Worm (Caenorhabditis elegans): Measurements from ENCODE around the gene C15C8.8.

DNA sequence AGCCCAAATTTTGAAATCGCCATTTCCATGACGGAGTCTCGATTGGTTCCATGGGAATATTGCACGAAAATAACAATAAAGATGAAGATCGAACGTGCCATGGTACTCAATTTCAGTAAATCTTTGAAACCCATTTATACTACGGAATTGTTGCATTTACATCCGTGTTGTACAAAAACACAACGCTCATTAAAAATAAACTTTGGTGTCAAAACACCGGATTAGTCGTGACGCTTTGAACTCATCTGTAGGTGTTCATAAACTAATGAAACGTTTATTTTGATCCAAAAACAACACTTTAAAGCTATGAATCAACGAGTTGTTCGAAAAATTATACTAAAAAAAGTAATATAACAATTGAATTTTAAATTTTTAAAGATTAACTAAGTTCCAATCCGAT lies 38.2 kb downstream of the C15C8.8 start, which contains the start of gene R11D1.4:
- TF ChIP-seq ztf-26 (tag; optimal IDR thresholded peaks at IDR 0.05) (no peak), attf-6 (GFP tag; IDR thresholded peaks at IDR 0.05) (no peak), ztf-22 (GFP tag; optimal IDR thresholded peaks at IDR 0.05) (no peak)

All from whole organism, young adult.